Worm (Caenorhabditis elegans) whole organism, mixed stage, embryonic: ENCODE data around the gene taf-12.

Source experiments
- bed-3 ChIP-seq: fragments of 200-800 bp; sonication (Bioruptor generic); optimal IDR thresholded peaks from 3 replicates; lab custom pipeline; 2018; ENCODE audit warnings: mild to moderate bottlenecking, missing genetic modification characterization, moderate library complexity, missing compliant biosample characterization
- flh-1 ChIP-seq: fragments of 200-800 bp; sonication (Bioruptor generic); optimal IDR thresholded peaks from 2 replicates; lab custom pipeline; 2018; ENCODE audit warnings: mild to moderate bottlenecking, missing genetic modification characterization, moderate library complexity, missing compliant biosample characterization
- nhr-28 ChIP-seq: fragments of 150-350 bp; optimal IDR thresholded peaks from 2 replicates; lab custom pipeline; 2014; ENCODE audit warnings: missing biosample characterization, missing genetic modification characterization
- pha-4 ChIP-seq: fragments of 150-350 bp; optimal IDR thresholded peaks from 2 replicates; lab custom pipeline; 2018; ENCODE audit warnings: missing biosample characterization, missing genetic modification reagents, missing genetic modification characterization
- sem-2 ChIP-seq: fragments of 200-800 bp; sonication (Bioruptor generic); optimal IDR thresholded peaks from 2 replicates; lab custom pipeline; 2018; ENCODE audit warnings: mild to moderate bottlenecking, missing genetic modification characterization, missing compliant biosample characterization
- sptf-1 ChIP-seq: sonication (generic microtip); optimal IDR thresholded peaks from 2 replicates; lab custom pipeline; 2017; ENCODE audit warnings: mild to moderate bottlenecking, missing genetic modification characterization, moderate library complexity, missing compliant biosample characterization
- unc-120 ChIP-seq: sonication (generic microtip); optimal IDR thresholded peaks from 2 replicates; lab custom pipeline; 2017; ENCODE audit warnings: missing genetic modification characterization, missing compliant biosample characterization; ENCODE audit not compliant: poor library complexity, severe bottlenecking
- zip-8 ChIP-seq: fragments of 150-350 bp; optimal IDR thresholded peaks from 2 replicates; lab custom pipeline; 2014; ENCODE audit warnings: missing biosample characterization, missing genetic modification characterization
- ztf-11 ChIP-seq: fragments of 150-350 bp; optimal IDR thresholded peaks from 2 replicates; lab custom pipeline; 2014; ENCODE audit warnings: missing biosample characterization, missing genetic modification characterization

- no peak for TF ChIP-seq ztf-11 (tag; lab: Kevin White, UChicago)
- TF ChIP-seq pha-4 (tag; lab: Kevin White, UChicago), result no peak
- TF ChIP-seq unc-120 (tag; lab: Kevin White, UChicago), result no peak
- TF ChIP-seq zip-8 (tag; lab: Kevin White, UChicago), result no peak
- TF ChIP-seq bed-3, result no peak
- TF ChIP-seq flh-1 (GFP tag; lab: Kevin White, UChicago), result no peak
- no peak for TF ChIP-seq sem-2 (GFP tag; lab: Kevin White, UChicago)
- no peak for TF ChIP-seq nhr-28
- no peak for TF ChIP-seq sptf-1
These were observed 40.0 kb downstream of the taf-12 start for ce11 chrIII:11829062-11829461.
